Fruit fly (Drosophila melanogaster): Measurements from ENCODE around the gene Pdp.

The Pdp gene

dm6 chrX:7737156-7737771, 2.8 kb upstream of the Pdp start:
- TF ChIP-seq rn (GFP tag; IDR thresholded peaks at IDR 0.05) (no peak), CG34367 (tag; optimal IDR thresholded peaks at IDR 0.05) (no peak)

DNA sequence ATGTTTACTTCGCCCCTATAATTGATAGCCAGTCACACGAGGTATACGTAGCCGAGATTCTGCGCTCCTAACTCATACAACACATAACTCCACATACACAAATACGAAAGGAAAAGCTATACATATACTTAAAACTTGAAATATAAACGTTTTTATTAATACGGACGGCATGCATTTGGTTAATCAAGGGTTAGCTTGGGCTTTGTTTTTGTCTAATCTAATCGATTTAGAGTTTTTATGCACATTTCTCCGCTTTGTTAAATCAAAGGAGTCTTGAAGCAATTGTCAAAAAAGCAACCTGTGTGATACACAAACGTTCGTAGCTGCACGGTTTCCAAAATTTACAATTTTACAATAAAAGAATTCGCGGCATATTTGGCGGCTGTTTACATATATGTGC, 2.1 kb upstream of the Pdp start, which contains the start of gene Tom40:
Gene Tom40, plus strand, starts transcription at position 301 of the 400 bp plus-strand sequence.
- TF ChIP-seq Ets98B (GFP tag; IDR thresholded peaks at IDR 0.05) (no peak), CG9948 (tag; optimal IDR thresholded peaks at IDR 0.05) (no peak), Snoo (tag; optimal IDR thresholded peaks at IDR 0.05) (no peak), rn (GFP tag; IDR thresholded peaks at IDR 0.05) (no peak), CG12605 (GFP tag; IDR thresholded peaks at IDR 0.05) (no peak), gl (tag; optimal IDR thresholded peaks at IDR 0.05) (no peak), CG34367 (tag; optimal IDR thresholded peaks at IDR 0.05) (no peak), D1 (tag; optimal IDR thresholded peaks at IDR 0.05) (no peak), CG13204 (GFP tag; optimal IDR thresholded peaks at IDR 0.05) (no peak), CG8301 (tag; optimal IDR thresholded peaks at IDR 0.05) (no peak), CG10348 (GFP tag; IDR thresholded peaks at IDR 0.05) (no peak), Pif1B (GFP tag; optimal IDR thresholded peaks at IDR 0.05) (no peak), Pif1A (GFP tag; optimal IDR thresholded peaks at IDR 0.05) (no peak), CG8159 (tag; optimal IDR thresholded peaks at IDR 0.05) (no peak), CG4496 (GFP tag; IDR thresholded peaks at IDR 0.05) (no peak), CG32121 (GFP tag; IDR thresholded peaks at IDR 0.05) (no peak), EcR (GFP tag; optimal IDR thresholded peaks at IDR 0.05) (no peak), CG15710 (tag; optimal IDR thresholded peaks at IDR 0.05) (no peak), CG17806 (tag; optimal IDR thresholded peaks at IDR 0.05) (no peak)

DNA sequence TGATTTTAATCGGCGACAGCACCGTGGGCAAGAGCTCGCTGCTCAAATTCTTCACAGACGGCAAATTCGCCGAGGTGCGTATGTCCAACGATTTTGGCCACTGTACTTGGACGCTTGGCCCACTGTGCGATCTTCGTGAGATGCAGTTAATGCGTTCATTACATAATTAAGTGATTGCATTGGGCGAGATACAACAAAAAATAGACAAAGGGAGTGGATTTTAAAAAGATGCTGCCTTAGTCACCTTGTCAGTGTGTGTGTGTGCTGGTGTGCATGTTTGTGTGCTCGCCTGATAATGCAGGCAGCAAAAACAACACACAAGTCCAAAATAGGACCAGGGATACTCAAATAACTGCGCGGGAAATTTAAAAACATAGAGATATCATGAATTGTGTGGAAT, 811 bp upstream of the Pdp start:
- TF ChIP-seq EcR (GFP tag; optimal IDR thresholded peaks at IDR 0.05): peak; percentile 4
- TF ChIP-seq CG14655 (GFP tag; optimal IDR thresholded peaks at IDR 0.05): no peak
- TF ChIP-seq Snoo (tag; optimal IDR thresholded peaks at IDR 0.05): no peak
- TF ChIP-seq D1 (tag; optimal IDR thresholded peaks at IDR 0.05): no peak
- TF ChIP-seq CG12605 (GFP tag; IDR thresholded peaks at IDR 0.05): peak; percentile 9; the same call in 1 of the 2 replicates
- TF ChIP-seq CG15710 (tag; optimal IDR thresholded peaks at IDR 0.05): no peak
- 0 out of 3 replicates have a peak, but pooled peaks have one; percentile 19 for TF ChIP-seq CG4496 (GFP tag; IDR thresholded peaks at IDR 0.05)
- TF ChIP-seq CG17806 (tag; optimal IDR thresholded peaks at IDR 0.05): no peak
- TF ChIP-seq Pif1B (GFP tag; optimal IDR thresholded peaks at IDR 0.05): no peak
- TF ChIP-seq Pif1A (GFP tag; optimal IDR thresholded peaks at IDR 0.05): no peak
- peak; percentile 33 for TF ChIP-seq CG34367 (tag; optimal IDR thresholded peaks at IDR 0.05)
- TF ChIP-seq gl (tag; optimal IDR thresholded peaks at IDR 0.05): peak; percentile 58

DNA sequence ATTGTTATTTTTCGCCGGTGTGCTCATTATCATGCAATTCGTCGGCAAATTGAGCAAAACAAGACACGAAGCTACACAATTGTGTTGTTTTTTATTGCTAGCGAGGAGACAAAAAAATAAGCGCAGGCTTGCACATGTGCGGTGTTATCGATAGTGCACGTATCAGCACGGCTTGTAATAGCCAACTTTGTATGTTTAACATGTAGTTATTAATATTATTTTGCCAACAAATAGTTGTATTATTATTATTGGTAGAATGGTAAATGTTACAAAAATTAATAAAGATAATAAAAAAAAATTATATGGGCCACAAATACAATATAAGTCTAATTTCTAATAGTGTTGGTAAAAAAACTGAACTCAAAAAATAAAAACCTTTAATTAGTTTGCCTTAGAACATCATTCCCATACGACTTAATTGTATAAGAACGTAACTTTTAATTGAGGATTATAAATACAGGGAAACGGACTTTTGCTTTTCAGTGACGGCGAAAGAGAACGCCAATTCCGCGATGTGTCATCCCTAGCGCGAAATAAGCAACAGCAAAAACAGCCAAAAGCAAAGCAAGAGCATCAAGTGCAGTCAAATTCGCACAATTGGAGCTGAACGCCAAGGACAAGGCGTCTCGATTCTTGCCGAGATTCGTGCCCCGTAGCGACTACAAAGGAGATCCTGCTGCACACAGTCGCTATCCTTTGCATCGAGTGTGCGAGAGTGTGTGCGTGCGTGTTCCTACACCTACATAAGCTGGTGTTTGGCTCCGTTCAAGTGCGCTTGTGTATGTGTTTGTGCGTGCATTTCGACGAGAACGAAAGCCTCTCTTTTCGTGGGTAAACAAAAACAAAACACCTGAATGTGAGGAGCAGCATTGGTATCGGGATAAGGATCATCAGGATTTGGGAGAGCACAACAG, 5.9 kb downstream of the Pdp start, which contains the start of the genes NELF-B and CG12155:
Gene NELF-B, minus strand, starts transcription at position 111 of the 914 bp plus-strand sequence.
Gene CG12155, plus strand, starts transcription at position 505 of the 914 bp plus-strand sequence.
- peak; percentile 5 for TF ChIP-seq CG34367 (tag; optimal IDR thresholded peaks at IDR 0.05)
- TF ChIP-seq CG9948 (tag; optimal IDR thresholded peaks at IDR 0.05): peak; percentile 6
- 0 out of 3 replicates have a peak, but pooled peaks have one; percentile 11 for TF ChIP-seq CG4496 (GFP tag; IDR thresholded peaks at IDR 0.05)
- no peak for TF ChIP-seq D1 (tag; optimal IDR thresholded peaks at IDR 0.05)
- peak; percentile 53 for TF ChIP-seq CG15710 (tag; optimal IDR thresholded peaks at IDR 0.05)
- TF ChIP-seq gl (tag; optimal IDR thresholded peaks at IDR 0.05): no peak
- TF ChIP-seq CG10348 (GFP tag; IDR thresholded peaks at IDR 0.05): no peak
- TF ChIP-seq CG12605 (GFP tag; IDR thresholded peaks at IDR 0.05): no peak
- TF ChIP-seq Snoo (tag; optimal IDR thresholded peaks at IDR 0.05): peak; percentile 36

- TF ChIP-seq Ets98B (GFP tag; IDR thresholded peaks at IDR 0.05) (no peak), D1 (tag; optimal IDR thresholded peaks at IDR 0.05) (no peak), fd96Ca (GFP tag; IDR thresholded peaks at IDR 0.05) (no peak), gl (tag; optimal IDR thresholded peaks at IDR 0.05) (no peak), CG32121 (GFP tag; IDR thresholded peaks at IDR 0.05) (no peak), Pif1B (GFP tag; optimal IDR thresholded peaks at IDR 0.05) (no peak), CG13204 (GFP tag; optimal IDR thresholded peaks at IDR 0.05) (no peak)
These were observed 12.5 kb downstream of the Pdp start, which contains the start of gene Hira for dm6 chrX:7721905-7722304. TSS of gene Hira (plus strand) at chrX:7722119.

- TF ChIP-seq CG12605 (GFP tag; IDR thresholded peaks at IDR 0.05) (no peak), CG10348 (GFP tag; IDR thresholded peaks at IDR 0.05) (no peak), gl (tag; optimal IDR thresholded peaks at IDR 0.05) (no peak), fd96Ca (GFP tag; IDR thresholded peaks at IDR 0.05) (no peak), Ets98B (GFP tag; IDR thresholded peaks at IDR 0.05) (no peak), Pif1B (GFP tag; optimal IDR thresholded peaks at IDR 0.05) (no peak), EcR (GFP tag; optimal IDR thresholded peaks at IDR 0.05) (no peak), CG32121 (GFP tag; IDR thresholded peaks at IDR 0.05) (no peak), Pif1A (GFP tag; optimal IDR thresholded peaks at IDR 0.05) (no peak), CG17806 (tag; optimal IDR thresholded peaks at IDR 0.05) (no peak), rn (GFP tag; IDR thresholded peaks at IDR 0.05) (no peak), CG34367 (tag; optimal IDR thresholded peaks at IDR 0.05) (no peak)
These were observed 16.6 kb downstream of the Pdp start, which contains the start of gene CG15478 for dm6 chrX:7717832-7718231. TSS of gene CG15478 (minus strand) at chrX:7717932.

Measured in whole organism, pupa.